Worm (Caenorhabditis elegans): ENCODE data around the gene srb-17.

Gene srb-17

DNA sequence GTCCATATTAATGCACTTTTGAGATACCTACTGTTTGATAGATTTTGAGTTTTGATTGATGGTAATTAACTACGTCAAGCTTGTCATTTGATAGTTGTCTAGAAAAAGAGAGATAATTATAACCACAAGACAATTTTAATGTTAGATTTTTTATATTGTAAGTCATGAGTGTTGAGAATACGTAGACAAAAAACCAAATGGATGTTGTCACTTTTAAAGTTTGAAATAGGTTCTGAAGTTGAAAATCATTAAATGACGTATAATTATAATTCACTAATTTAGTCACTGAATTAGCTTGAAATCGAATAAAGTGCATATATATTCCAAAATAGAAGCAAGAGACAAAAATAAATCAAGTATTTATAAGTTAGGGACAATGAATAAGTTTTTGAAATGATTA lies 19.9 kb downstream of the srb-17 start:
- TF ChIP-seq tbx-37 (GFP tag; conservative IDR thresholded peaks at IDR 0.05) (no peak), aly-1 (tag; optimal IDR thresholded peaks at IDR 0.05) (no peak), tbx-11 (GFP tag; IDR thresholded peaks at IDR 0.05) (no peak), tra-4 (tag; optimal IDR thresholded peaks at IDR 0.05) (no peak), flt-1 (GFP tag; IDR thresholded peaks at IDR 0.05) (no peak), hmg-4 (GFP tag; optimal IDR thresholded peaks at IDR 0.05) (no peak), B0310.2 (tag; optimal IDR thresholded peaks at IDR 0.05) (no peak), scrt-1 (GFP tag; IDR thresholded peaks at IDR 0.05) (no peak), hmbx-1 (tag; optimal IDR thresholded peaks at IDR 0.05) (no peak), ceh-36 (tag; optimal IDR thresholded peaks at IDR 0.05) (no peak), ama-1 (optimal IDR thresholded peaks at IDR 0.05) (no peak), ceh-13 (GFP tag; optimal IDR thresholded peaks at IDR 0.05) (no peak), sea-1 (GFP tag; conservative IDR thresholded peaks at IDR 0.05) (no peak), pes-1 (GFP tag; IDR thresholded peaks at IDR 0.05) (no peak), hnd-1 (tag; optimal IDR thresholded peaks at IDR 0.05) (no peak), F13C5.2 (tag; optimal IDR thresholded peaks at IDR 0.05) (no peak), ets-7 (tag; optimal IDR thresholded peaks at IDR 0.05) (no peak)

DNA sequence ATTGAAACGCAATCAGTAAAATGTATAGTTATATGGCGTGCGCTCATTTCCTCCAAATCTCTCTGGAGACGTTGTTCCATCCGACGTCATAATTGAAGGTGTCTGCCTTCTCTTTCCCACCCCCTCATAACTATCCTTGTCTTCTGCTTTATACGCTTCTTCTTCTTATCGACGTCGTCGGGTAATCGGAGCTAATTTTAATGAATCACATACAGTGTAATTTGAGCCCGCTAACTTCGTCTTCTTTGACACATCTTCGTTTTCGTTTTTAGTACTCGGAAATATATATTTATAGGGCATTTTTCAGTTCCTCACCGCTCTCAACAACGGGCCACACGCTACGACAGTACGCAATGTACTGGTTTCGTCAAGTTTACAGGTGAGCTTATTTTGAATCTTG lies 20.6 kb downstream of the srb-17 start, which contains the start of gene ins-1:
TSS of gene ins-1 (plus strand) at position 301 of the 400 bp plus-strand sequence.
- TF ChIP-seq tbx-37 (GFP tag; conservative IDR thresholded peaks at IDR 0.05) (no peak), ets-7 (tag; optimal IDR thresholded peaks at IDR 0.05) (no peak)

DNA sequence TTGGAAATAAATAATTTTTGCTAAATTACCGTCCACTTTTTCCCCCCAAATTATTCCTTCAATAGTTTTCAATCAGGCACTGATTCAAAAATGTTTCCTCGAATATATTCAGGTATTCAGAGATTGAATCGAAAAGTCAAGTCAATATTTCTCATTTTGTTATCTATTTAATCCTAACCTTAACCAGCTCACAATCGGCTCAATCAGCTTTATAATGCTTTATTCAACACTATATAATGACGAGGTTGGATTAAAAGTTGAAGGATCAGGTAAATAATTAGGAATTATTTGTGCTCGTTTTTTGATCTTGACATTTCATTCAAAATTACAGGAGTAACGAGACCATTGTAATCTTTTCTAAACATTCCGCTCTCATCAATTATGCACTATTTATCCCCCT lies 26.5 kb downstream of the srb-17 start:
- TF ChIP-seq ets-7 (tag; optimal IDR thresholded peaks at IDR 0.05) (no peak), tra-4 (tag; optimal IDR thresholded peaks at IDR 0.05) (no peak), scrt-1 (GFP tag; IDR thresholded peaks at IDR 0.05) (no peak), tbx-11 (GFP tag; IDR thresholded peaks at IDR 0.05) (no peak), ceh-36 (tag; optimal IDR thresholded peaks at IDR 0.05) (no peak), sea-1 (GFP tag; conservative IDR thresholded peaks at IDR 0.05) (no peak), aly-1 (tag; optimal IDR thresholded peaks at IDR 0.05) (no peak), tbx-37 (GFP tag; conservative IDR thresholded peaks at IDR 0.05) (no peak), hmg-4 (GFP tag; optimal IDR thresholded peaks at IDR 0.05) (no peak), pes-1 (GFP tag; IDR thresholded peaks at IDR 0.05) (no peak)

DNA sequence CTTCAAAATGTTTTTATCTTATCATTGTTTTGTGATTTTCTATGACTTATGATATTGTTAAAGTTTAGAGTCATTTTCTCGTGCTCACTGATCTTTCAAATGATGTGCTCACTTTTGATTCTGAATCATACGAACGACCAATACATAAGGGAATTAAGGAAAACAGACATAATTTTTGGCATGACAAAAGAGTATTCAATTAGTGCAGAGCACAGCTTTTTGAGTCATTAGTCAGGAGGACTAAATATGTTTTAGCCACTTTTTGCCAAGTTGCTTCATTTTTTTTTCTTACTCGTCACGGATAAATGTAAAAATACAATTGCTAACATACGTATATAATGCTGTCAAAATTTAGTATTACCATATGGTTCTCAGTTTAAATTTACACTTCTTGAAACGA lies 27.9 kb downstream of the srb-17 start, which contains the start of gene F13B12.2:
TSS of gene F13B12.2 (minus strand) at position 2 of the 400 bp plus-strand sequence.
- TF ChIP-seq ceh-36 (tag; optimal IDR thresholded peaks at IDR 0.05) (no peak), tbx-37 (GFP tag; conservative IDR thresholded peaks at IDR 0.05) (no peak), hmg-4 (GFP tag; optimal IDR thresholded peaks at IDR 0.05) (no peak), tbx-11 (GFP tag; IDR thresholded peaks at IDR 0.05) (no peak), tra-4 (tag; optimal IDR thresholded peaks at IDR 0.05) (no peak), hnd-1 (tag; optimal IDR thresholded peaks at IDR 0.05) (no peak)

DNA sequence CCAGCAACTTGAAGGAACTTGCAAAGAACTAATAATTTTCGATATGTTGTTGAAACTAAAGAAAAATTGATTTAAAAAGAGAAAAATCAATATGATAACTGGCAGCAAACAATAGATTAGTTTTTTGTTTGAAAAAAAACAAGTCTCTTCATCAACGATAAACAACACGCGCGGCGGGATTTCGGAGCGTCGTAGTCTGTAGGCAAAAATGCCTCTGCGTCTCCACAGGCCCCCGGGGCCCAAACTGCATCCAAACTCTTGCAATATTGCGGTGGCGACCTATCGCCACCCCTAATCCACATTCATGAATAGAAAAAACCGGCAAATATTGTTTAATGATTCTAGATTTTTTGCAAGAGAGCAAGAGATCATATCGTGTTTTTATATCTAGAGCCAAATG lies 31.9 kb downstream of the srb-17 start:
- TF ChIP-seq ceh-36 (tag; optimal IDR thresholded peaks at IDR 0.05) = no peak
- peak; percentile 8 for TF ChIP-seq F13C5.2 (tag; optimal IDR thresholded peaks at IDR 0.05)

DNA sequence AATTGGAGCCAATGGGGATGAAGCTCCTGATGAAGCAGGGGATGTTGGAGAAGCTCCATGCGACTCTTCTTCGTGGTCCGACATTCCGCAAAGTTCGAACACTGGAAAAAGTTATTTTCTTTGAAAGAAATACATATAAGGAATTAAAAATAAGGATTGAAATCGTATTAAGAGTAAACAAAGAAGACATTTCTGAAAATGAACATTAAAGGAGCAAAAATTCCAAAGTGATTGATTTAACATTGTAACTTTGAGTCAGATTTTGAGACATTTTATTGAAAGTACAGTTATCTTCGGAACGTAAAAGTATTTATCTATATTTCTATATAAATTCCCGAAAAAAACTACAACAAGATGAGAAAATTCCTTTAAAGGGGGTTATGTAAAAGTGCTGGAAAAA lies 32.5 kb downstream of the srb-17 start, which contains the start of gene F13B12.1:
TSS of gene F13B12.1 (minus strand) at position 101 of the 400 bp plus-strand sequence.
- TF ChIP-seq scrt-1 (GFP tag; IDR thresholded peaks at IDR 0.05) = no peak
- no peak for TF ChIP-seq sea-1 (GFP tag; conservative IDR thresholded peaks at IDR 0.05)
- TF ChIP-seq ets-7 (tag; optimal IDR thresholded peaks at IDR 0.05) = no peak
- TF ChIP-seq F13C5.2 (tag; optimal IDR thresholded peaks at IDR 0.05) = no peak
- no peak for TF ChIP-seq tra-4 (tag; optimal IDR thresholded peaks at IDR 0.05)
- TF ChIP-seq pes-1 (GFP tag; IDR thresholded peaks at IDR 0.05) = no peak
- no peak for TF ChIP-seq hnd-1 (tag; optimal IDR thresholded peaks at IDR 0.05)
- TF ChIP-seq hmg-4 (GFP tag; optimal IDR thresholded peaks at IDR 0.05) = no peak
- no peak for TF ChIP-seq ama-1 (optimal IDR thresholded peaks at IDR 0.05)
- no peak for TF ChIP-seq flt-1 (GFP tag; IDR thresholded peaks at IDR 0.05)

DNA sequence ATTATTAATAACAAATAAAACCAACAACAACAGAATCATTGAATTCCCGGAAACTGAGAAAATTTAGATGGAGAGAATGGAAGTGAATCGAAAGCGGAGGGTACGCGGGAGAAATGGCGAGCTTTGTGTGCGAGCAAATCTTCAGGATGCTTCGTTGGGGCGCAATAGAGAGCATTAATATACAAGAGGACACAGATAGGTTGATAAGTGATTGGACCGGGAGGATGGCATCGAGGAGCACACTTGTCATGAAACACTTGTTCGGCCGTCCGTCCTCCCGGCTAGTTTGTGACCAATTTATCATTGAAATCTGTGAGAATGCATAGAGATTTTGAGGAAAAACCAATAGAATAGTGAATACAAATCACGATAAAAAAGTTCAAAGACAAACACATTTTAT lies 34.8 kb downstream of the srb-17 start:
- TF ChIP-seq tbx-11 (GFP tag; IDR thresholded peaks at IDR 0.05) = no peak
- TF ChIP-seq pes-1 (GFP tag; IDR thresholded peaks at IDR 0.05) = no peak
- no peak for TF ChIP-seq F13C5.2 (tag; optimal IDR thresholded peaks at IDR 0.05)
- TF ChIP-seq hmg-4 (GFP tag; optimal IDR thresholded peaks at IDR 0.05) = no peak
- TF ChIP-seq ama-1 (optimal IDR thresholded peaks at IDR 0.05) = no peak
- TF ChIP-seq B0310.2 (tag; optimal IDR thresholded peaks at IDR 0.05) = no peak
- TF ChIP-seq ceh-13 (GFP tag; optimal IDR thresholded peaks at IDR 0.05) = no peak
- TF ChIP-seq ceh-36 (tag; optimal IDR thresholded peaks at IDR 0.05) = no peak
- TF ChIP-seq tra-4 (tag; optimal IDR thresholded peaks at IDR 0.05) = no peak
- no peak for TF ChIP-seq ets-7 (tag; optimal IDR thresholded peaks at IDR 0.05)
- TF ChIP-seq tbx-37 (GFP tag; conservative IDR thresholded peaks at IDR 0.05) = no peak

DNA sequence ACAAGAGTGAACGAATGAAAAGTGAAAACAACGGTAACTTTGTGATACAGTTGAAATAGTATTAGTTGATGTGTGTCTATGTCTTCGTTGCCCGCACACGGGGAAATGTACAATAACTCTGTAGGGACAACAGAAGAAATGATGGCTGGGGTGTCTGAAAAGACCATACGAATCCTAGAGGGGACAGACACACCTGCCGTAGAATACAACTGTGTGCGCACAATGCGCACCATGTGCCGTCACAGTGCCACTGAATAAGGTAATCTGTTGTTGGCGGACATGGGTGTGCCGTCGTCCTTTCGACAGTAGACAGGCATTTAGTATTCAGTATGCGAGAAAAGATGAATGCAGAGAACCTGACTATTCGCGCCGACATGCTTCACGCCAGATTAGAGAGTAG lies 35.8 kb downstream of the srb-17 start:
- TF ChIP-seq hmg-4 (GFP tag; optimal IDR thresholded peaks at IDR 0.05) (peak; percentile 15), F13C5.2 (tag; optimal IDR thresholded peaks at IDR 0.05) (no peak)

DNA sequence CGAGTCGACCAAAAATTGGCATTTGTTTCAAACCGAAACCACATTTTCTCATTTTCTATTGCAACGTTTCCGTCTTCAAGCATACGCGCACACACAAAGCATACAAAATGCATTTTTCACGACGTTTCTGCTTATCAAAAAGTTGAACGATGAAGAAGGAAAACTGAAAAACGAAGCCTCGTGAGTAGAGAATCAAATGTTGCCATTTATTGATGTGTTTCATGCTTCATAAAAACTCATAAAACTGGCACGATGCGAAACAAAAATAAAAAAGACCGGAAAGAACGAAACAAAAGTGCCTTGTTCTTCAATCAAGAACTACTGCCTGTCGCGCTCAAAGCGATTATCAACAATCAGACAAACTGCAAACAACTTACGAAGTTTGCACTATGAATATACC lies 36.6 kb downstream of the srb-17 start:
- TF ChIP-seq ceh-13 (GFP tag; optimal IDR thresholded peaks at IDR 0.05) = no peak

All from whole organism, early embryonic.